Worm (Caenorhabditis elegans) whole organism, mixed stage, embryonic: Measurements from ENCODE around the gene xbx-9.

Source experiments
- elt-1 ChIP-seq: sonication (generic microtip); optimal IDR thresholded peaks from 2 replicates; lab custom pipeline; 2017; ENCODE audit warnings: missing genetic modification characterization, mild to moderate bottlenecking, missing compliant biosample characterization, antibody characterized with exemption, moderate library complexity, borderline replicate concordance; ENCODE audit not compliant: insufficient read depth
- nhr-237 ChIP-seq: fragments of 150-350 bp; optimal IDR thresholded peaks from 2 replicates; lab custom pipeline; 2014; ENCODE audit warnings: missing biosample characterization, missing genetic modification characterization

DNA sequence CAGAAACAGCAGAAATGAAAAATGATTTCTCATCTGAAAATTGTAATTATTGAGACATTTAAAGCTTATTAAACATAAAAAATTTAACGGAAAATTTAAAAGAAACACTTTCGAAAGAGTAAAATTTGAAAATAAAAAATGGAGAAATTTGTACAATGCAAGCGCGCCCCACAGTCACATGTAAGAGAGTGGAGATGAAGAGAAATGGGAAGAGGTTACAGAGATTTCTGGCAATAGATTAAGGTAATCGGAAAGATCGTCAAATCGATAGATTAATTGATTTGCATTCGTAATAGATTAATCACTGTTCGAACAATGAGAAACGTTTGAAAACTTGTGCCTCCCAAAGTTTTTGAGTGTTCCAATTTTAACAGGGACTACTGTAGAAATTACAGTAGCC is 13.4 kb downstream of the xbx-9 start, which contains the start of gene C15C8.4:
- TF ChIP-seq elt-1 (tag; lab: Kevin White, UChicago): peak; percentile 94
- no peak for TF ChIP-seq nhr-237 (tag; lab: Kevin White, UChicago)
